Worm (Caenorhabditis elegans) whole organism, young adult: Measurements from ENCODE around the gene srxa-10.

Experiments
- egrh-3 ChIP-seq: fragments of 200-800 bp; sonication (Bioruptor generic); IDR thresholded peaks from 2 replicates; pipeline ENCODE4 v1.3.6; 2022; ENCODE audit warnings: missing genetic modification reagents, missing genetic modification characterization, missing compliant biosample characterization
- lin-40 ChIP-seq: sonication (generic microtip); optimal IDR thresholded peaks from 2 replicates; lab custom pipeline; 2016; ENCODE audit warnings: missing genetic modification characterization, mild to moderate bottlenecking, missing compliant biosample characterization, missing genotype, missing genetic modification reagents

DNA sequence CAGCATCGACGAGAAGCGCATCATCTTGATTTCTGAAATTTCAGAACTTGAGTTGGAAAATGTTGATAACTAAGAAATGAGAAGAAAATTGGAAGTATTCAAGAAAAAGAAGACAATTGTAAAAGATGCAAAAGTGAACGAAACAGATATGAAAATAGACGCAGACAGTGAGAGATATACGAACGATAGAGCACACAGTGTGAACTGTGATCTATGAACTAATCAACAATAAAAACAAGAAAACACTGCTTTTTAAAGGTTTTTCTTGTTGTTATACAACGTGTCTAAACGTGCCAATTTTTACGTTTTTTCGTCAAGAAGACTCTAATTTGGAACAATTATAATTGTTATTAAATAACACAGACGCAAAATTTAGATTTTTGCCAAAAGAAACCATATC lies 43.5 kb downstream of the srxa-10 start, which contains the start of gene ech-6:
- peak; percentile 37 for TF ChIP-seq lin-40 (tag; lab: Kevin White, UChicago)
- TF ChIP-seq egrh-3 (GFP tag; lab: Robert Waterston, UW): no peak
